Worm (Caenorhabditis elegans) whole organism, mixed stage, embryonic: ENCODE data around the gene cyn-10.

ENCODE experiments used
- ceh-43 ChIP-seq: fragments of 200-800 bp; sonication (Bioruptor generic); optimal IDR thresholded peaks from 2 replicates; lab custom pipeline; 2018; ENCODE audit warnings: mild to moderate bottlenecking, missing genetic modification characterization, moderate library complexity, missing compliant biosample characterization
- elt-1 ChIP-seq: sonication (generic microtip); optimal IDR thresholded peaks from 2 replicates; lab custom pipeline; 2017; ENCODE audit warnings: missing genetic modification characterization, mild to moderate bottlenecking, missing compliant biosample characterization, antibody characterized with exemption, moderate library complexity, borderline replicate concordance; ENCODE audit not compliant: insufficient read depth
- nhr-12 ChIP-seq: fragments of 150-350 bp; optimal IDR thresholded peaks from 2 replicates; lab custom pipeline; 2014; ENCODE audit warnings: missing biosample characterization, missing genetic modification characterization
- ztf-11 ChIP-seq: fragments of 150-350 bp; optimal IDR thresholded peaks from 2 replicates; lab custom pipeline; 2014; ENCODE audit warnings: missing biosample characterization, missing genetic modification characterization

DNA sequence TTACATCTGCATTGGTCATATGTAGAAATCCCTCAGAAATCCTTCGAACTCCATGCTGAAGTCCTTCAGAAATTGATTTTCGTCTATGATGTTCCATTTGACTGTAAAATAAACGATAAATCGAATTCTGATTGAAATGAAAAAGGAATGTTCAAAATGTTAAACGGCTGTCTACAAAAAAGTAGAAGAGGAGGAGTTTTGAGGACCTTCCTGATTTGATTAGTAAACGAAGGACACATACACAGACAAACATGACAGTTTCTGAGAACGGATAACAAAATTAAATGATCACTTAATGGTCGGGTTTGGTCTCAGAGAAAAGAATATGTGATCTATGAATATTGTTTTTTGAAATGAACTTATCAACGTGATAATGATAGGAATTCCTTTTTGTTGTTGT lies 36.2 kb downstream of the cyn-10 start, which contains the start of gene slc-36.5:
- TF ChIP-seq nhr-12 (tag; lab: Kevin White, UChicago): no peak
- TF ChIP-seq elt-1 (tag; lab: Kevin White, UChicago): no peak
- TF ChIP-seq ztf-11 (tag; lab: Kevin White, UChicago): no peak
- no peak for TF ChIP-seq ceh-43 (GFP tag; lab: Kevin White, UChicago)
